Worm (Caenorhabditis elegans): ENCODE results near the gene rpl-43.

The rpl-43 gene

ce11 chrII:14150031-14150430, 5.1 kb upstream of the rpl-43 start, which contains the start of gene W03H9.1:
Gene W03H9.1 (minus strand): TSS chrII:14150131.
- no peak for TF ChIP-seq zim-3 (tag; optimal IDR thresholded peaks at IDR 0.05)

- TF ChIP-seq egrh-3 (GFP tag; IDR thresholded peaks at IDR 0.05) (peak; percentile 62; the same call in 1 of the 2 replicates), zfh-2 (GFP tag; conservative IDR thresholded peaks at IDR 0.05) (peak; percentile 80), D2030.7 (GFP tag; IDR thresholded peaks at IDR 0.05) (no peak)
These were observed 2.8 kb upstream of the rpl-43 start for ce11 chrII:14152274-14152673.

- TF ChIP-seq dox-1 (GFP tag; IDR thresholded peaks at IDR 0.05) (peak; percentile 97), madf-10 (tag; optimal IDR thresholded peaks at IDR 0.05) (peak; percentile 78), hlh-12 (tag; optimal IDR thresholded peaks at IDR 0.05) (no peak), sdz-38 (tag; optimal IDR thresholded peaks at IDR 0.05) (no peak), mcd-1 (GFP tag; IDR thresholded peaks at IDR 0.05) (peak; percentile 99), lin-54 (GFP tag; optimal IDR thresholded peaks at IDR 0.05) (peak; percentile 87), fkh-3 (tag; optimal IDR thresholded peaks at IDR 0.05) (no peak), ZK185.1 (tag; optimal IDR thresholded peaks at IDR 0.05; ENCODE audit: poor library complexity, severe bottlenecking) (no peak), F10E7.11 (tag; optimal IDR thresholded peaks at IDR 0.05) (no peak), ceh-40 (GFP tag; IDR thresholded peaks at IDR 0.05) (no peak), lin-40 (tag; optimal IDR thresholded peaks at IDR 0.05) (peak; percentile 82), B0336.3 (GFP tag; IDR thresholded peaks at IDR 0.05) (peak; percentile 62; the same call in 1 of the 2 replicates), tbx-9 (tag; optimal IDR thresholded peaks at IDR 0.05; ENCODE audit: borderline replicate concordance) (no peak), F33H1.4 (GFP tag; IDR thresholded peaks at IDR 0.05) (peak; percentile 76), ceh-58 (GFP tag; IDR thresholded peaks at IDR 0.05) (no peak), let-607 (tag; optimal IDR thresholded peaks at IDR 0.05) (peak; percentile 42 to 69), ztf-3 (GFP tag; optimal IDR thresholded peaks at IDR 0.05) (no peak), D2030.7 (GFP tag; IDR thresholded peaks at IDR 0.05) (peak; percentile 95), F55B11.4 (tag; optimal IDR thresholded peaks at IDR 0.05; ENCODE audit: borderline replicate concordance, insufficient read depth) (no peak), ceh-27 (GFP tag; optimal IDR thresholded peaks at IDR 0.05) (peak; percentile 96), mel-28 (tag; optimal IDR thresholded peaks at IDR 0.05; ENCODE audit: borderline replicate concordance) (no peak), efl-1 (GFP tag; optimal IDR thresholded peaks at IDR 0.05) (peak; percentile 65), athp-1 (tag; optimal IDR thresholded peaks at IDR 0.05) (peak; percentile 89), sptf-2 (GFP tag; optimal IDR thresholded peaks at IDR 0.05) (peak; percentile 53), ztf-26 (tag; optimal IDR thresholded peaks at IDR 0.05) (peak; percentile 56), pbrm-1 (GFP tag; IDR thresholded peaks at IDR 0.05) (peak; percentile 91), snpc-4 (GFP tag; optimal IDR thresholded peaks at IDR 0.05) (peak; percentile 49), snpc-4 (tag; optimal IDR thresholded peaks at IDR 0.05) (peak; percentile 73 to 90 (median 78)), rcor-1 (GFP tag; IDR thresholded peaks at IDR 0.05) (peak; percentile 87), B0019.2 (GFP tag; conservative IDR thresholded peaks at IDR 0.05) (peak; percentile 79), cebp-1 (GFP tag; IDR thresholded peaks at IDR 0.05) (peak; percentile 81), cebp-1 (tag; optimal IDR thresholded peaks at IDR 0.05) (peak; percentile 88), ccch-3 (GFP tag; optimal IDR thresholded peaks at IDR 0.05) (peak; percentile 80), die-1 (tag; optimal IDR thresholded peaks at IDR 0.05) (peak; percentile 2), nfyb-1 (GFP tag; IDR thresholded peaks at IDR 0.05) (0 out of 2 replicates have a peak, but pooled peaks have one; percentile 40), nhr-90 (tag; optimal IDR thresholded peaks at IDR 0.05) (no peak), F37B4.10 (GFP tag; IDR thresholded peaks at IDR 0.05) (no peak), ztf-22 (GFP tag; optimal IDR thresholded peaks at IDR 0.05) (no peak), F23B12.7 (tag; optimal IDR thresholded peaks at IDR 0.05; ENCODE audit: insufficient read depth) (peak; percentile 93), T07F8.4 (tag; optimal IDR thresholded peaks at IDR 0.05) (no peak), somi-1 (GFP tag; optimal IDR thresholded peaks at IDR 0.05) (peak; percentile 32), egl-44 (GFP tag; IDR thresholded peaks at IDR 0.05) (0 out of 2 replicates have a peak, but pooled peaks have one; percentile 46)
These were observed 737 bp upstream of the rpl-43 start, which contains the start of gene Y48B6A.1 for ce11 chrII:14154357-14154756. Gene Y48B6A.1 (minus strand): TSS chrII:14154373.
